Worm (Caenorhabditis elegans): Measurements from ENCODE around the gene Y48E1C.1.
A peak's percentile ranks its signal among the peaks of the same experiment; 100 is the strongest.

Y48E1C.1 gene

DNA sequence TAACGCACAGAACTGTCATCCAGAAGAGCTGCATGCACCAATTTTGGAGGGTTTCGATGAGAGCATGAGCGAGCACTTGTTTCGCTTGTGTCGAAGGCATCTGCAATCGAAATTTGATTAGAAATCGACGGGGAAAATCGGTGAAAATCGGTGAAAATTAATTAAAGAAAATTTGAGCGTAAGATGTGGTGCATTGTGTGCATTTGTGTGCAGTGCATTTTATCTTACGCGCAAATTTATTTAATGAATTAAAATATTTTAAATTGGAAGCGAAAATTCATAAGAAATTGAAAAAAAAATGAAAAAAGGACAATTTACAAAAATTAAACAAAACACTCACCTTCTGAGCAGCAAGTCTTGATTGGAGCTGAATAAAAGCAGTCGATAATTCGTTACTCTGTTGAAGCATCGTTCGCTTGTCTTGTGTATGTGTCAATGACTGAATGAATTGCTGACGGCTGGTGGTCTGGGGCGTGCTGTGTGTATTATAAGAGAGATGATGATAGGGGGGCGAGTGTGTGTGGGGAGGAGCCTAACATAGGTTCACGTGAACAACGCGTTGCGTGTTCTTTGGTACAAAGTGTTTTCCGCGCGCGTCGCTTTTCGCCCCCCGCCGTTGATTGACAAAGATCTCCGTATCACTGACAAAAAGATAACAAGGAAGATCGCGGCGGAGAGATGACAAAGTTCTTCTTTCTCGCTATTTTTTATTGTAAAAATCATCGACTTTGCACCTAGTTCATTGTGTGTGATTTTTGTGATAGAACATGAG is 47.0 kb downstream of the Y48E1C.1 start (continued):
- no peak for TF ChIP-seq unc-39 (tag; optimal IDR thresholded peaks at IDR 0.05)
- TF ChIP-seq ceh-20 (GFP tag; IDR thresholded peaks at IDR 0.05), result peak; percentile 81
- TF ChIP-seq spr-1 (tag; optimal IDR thresholded peaks at IDR 0.05), result peak; percentile 38
- no peak for TF ChIP-seq lir-3 (tag; optimal IDR thresholded peaks at IDR 0.05)
- TF ChIP-seq F26F4.8 (GFP tag; conservative IDR thresholded peaks at IDR 0.05), result no peak
- peak; percentile 68 for TF ChIP-seq madf-9 (GFP tag; conservative IDR thresholded peaks at IDR 0.05)
- no peak; the same call in 1 of the 2 replicates for TF ChIP-seq Y75B8A.6 (GFP tag; IDR thresholded peaks at IDR 0.05)
- TF ChIP-seq gei-8 (GFP tag; optimal IDR thresholded peaks at IDR 0.05), result peak; percentile 89
- no peak for TF ChIP-seq ces-1 (GFP tag; optimal IDR thresholded peaks at IDR 0.05)
- TF ChIP-seq nhr-10 (tag; optimal IDR thresholded peaks at IDR 0.05), result peak; percentile 92
- TF ChIP-seq madf-5 (GFP tag; IDR thresholded peaks at IDR 0.05), result 0 out of 4 replicates have a peak, but pooled peaks have one; percentile 15 to 22
- no peak for TF ChIP-seq snpc-4 (tag; optimal IDR thresholded peaks at IDR 0.05)
- peak; percentile 83 for TF ChIP-seq nhr-25 (tag; optimal IDR thresholded peaks at IDR 0.05; ENCODE audit: borderline replicate concordance, insufficient read depth)
- no peak for TF ChIP-seq R02D3.7 (tag; optimal IDR thresholded peaks at IDR 0.05)
- peak; percentile 83 for TF ChIP-seq tra-1 (GFP tag; IDR thresholded peaks at IDR 0.05)
- no peak for TF ChIP-seq lin-39 (tag; optimal IDR thresholded peaks at IDR 0.05)
- no peak for TF ChIP-seq F49E8.2 (tag; optimal IDR thresholded peaks at IDR 0.05; ENCODE audit: borderline replicate concordance)
- no peak for TF ChIP-seq F37D6.2 (tag; optimal IDR thresholded peaks at IDR 0.05)
- TF ChIP-seq tag-97 (GFP tag; IDR thresholded peaks at IDR 0.05), result no peak
- no peak for TF ChIP-seq fos-1 (tag; optimal IDR thresholded peaks at IDR 0.05)
- peak; percentile 64 for TF ChIP-seq lin-1 (GFP tag; IDR thresholded peaks at IDR 0.05)
- TF ChIP-seq ztf-11 (tag; optimal IDR thresholded peaks at IDR 0.05), result no peak
- TF ChIP-seq lin-29 (GFP tag; IDR thresholded peaks at IDR 0.05), result no peak
- no peak for TF ChIP-seq ceh-62 (tag; optimal IDR thresholded peaks at IDR 0.05)
- no peak for TF ChIP-seq unc-130 (GFP tag; optimal IDR thresholded peaks at IDR 0.05)
- TF ChIP-seq lin-15B (tag; optimal IDR thresholded peaks at IDR 0.05), result no peak
- TF ChIP-seq spr-3 (GFP tag; optimal IDR thresholded peaks at IDR 0.05), result peak; percentile 21
- TF ChIP-seq nhr-42 (GFP tag; IDR thresholded peaks at IDR 0.05), result peak; percentile 42; the same call in 1 of the 2 replicates
- 0 out of 2 replicates have a peak, but pooled peaks have one; percentile 40 for TF ChIP-seq mdt-29 (GFP tag; IDR thresholded peaks at IDR 0.05)
- no peak for TF ChIP-seq nhr-76 (tag; optimal IDR thresholded peaks at IDR 0.05)
- peak; percentile 81 for TF ChIP-seq mxl-3 (GFP tag; optimal IDR thresholded peaks at IDR 0.05)
- peak; percentile 70 for TF ChIP-seq mep-1 (tag; optimal IDR thresholded peaks at IDR 0.05)
- TF ChIP-seq dmd-6 (GFP tag; IDR thresholded peaks at IDR 0.05), result peak; percentile 99
- no peak for TF ChIP-seq ZK337.2 (GFP tag; IDR thresholded peaks at IDR 0.05)
- TF ChIP-seq ceh-44 (GFP tag; IDR thresholded peaks at IDR 0.05), result no peak
- peak; percentile 87 for TF ChIP-seq cey-2 (tag; optimal IDR thresholded peaks at IDR 0.05; ENCODE audit: borderline replicate concordance, insufficient read depth)
- TF ChIP-seq T26A8.4 (GFP tag; IDR thresholded peaks at IDR 0.05), result peak; percentile 58; the same call in 1 of the 2 replicates
- TF ChIP-seq lsy-2 (tag; optimal IDR thresholded peaks at IDR 0.05), result peak; percentile 16 to 60
- TF ChIP-seq dmd-8 (GFP tag; IDR thresholded peaks at IDR 0.05), result no peak; the same call in 1 of the 2 replicates
- no peak for TF ChIP-seq aly-2 (tag; optimal IDR thresholded peaks at IDR 0.05)
- no peak for TF ChIP-seq zfp-2 (tag; optimal IDR thresholded peaks at IDR 0.05)
- peak; percentile 51 for TF ChIP-seq lin-38 (GFP tag; IDR thresholded peaks at IDR 0.05)
- TF ChIP-seq zip-11 (GFP tag; IDR thresholded peaks at IDR 0.05), result peak; percentile 40; the same call in 1 of the 2 replicates
- no peak for TF ChIP-seq nhr-111 (GFP tag; optimal IDR thresholded peaks at IDR 0.05)
- peak; percentile 98 for TF ChIP-seq ama-1 (optimal IDR thresholded peaks at IDR 0.05)
- TF ChIP-seq unc-62 (GFP tag; optimal IDR thresholded peaks at IDR 0.05 in 1 of 2), result peak in 1 of 2 experiments; percentile 98
- TF ChIP-seq unc-62 (tag; optimal IDR thresholded peaks at IDR 0.05), result no peak
- TF ChIP-seq vab-7 (GFP tag; IDR thresholded peaks at IDR 0.05), result no peak
- TF ChIP-seq pqm-1 (tag; optimal IDR thresholded peaks at IDR 0.05), result peak; percentile 48
- TF ChIP-seq zag-1 (tag; optimal IDR thresholded peaks at IDR 0.05), result no peak
